Worm (Caenorhabditis elegans): Measurements from ENCODE around the gene mua-3.
A peak's percentile ranks its signal among the peaks of the same experiment; 100 is the strongest.

mua-3 gene

ce11 chrIII:10132495-10133450 lies 27.7 kb upstream of the mua-3 start (continued):
- peak; percentile 72 for TF ChIP-seq pha-4 (GFP tag; IDR thresholded peaks at IDR 0.05)
- TF ChIP-seq pha-4 (tag; optimal IDR thresholded peaks at IDR 0.05): no peak

ce11 chrIII:10134517-10134916 lies 26.0 kb upstream of the mua-3 start:
- TF ChIP-seq gei-8 (GFP tag; optimal IDR thresholded peaks at IDR 0.05): no peak
- TF ChIP-seq vab-7 (GFP tag; IDR thresholded peaks at IDR 0.05): no peak
- no peak for TF ChIP-seq ceh-44 (GFP tag; IDR thresholded peaks at IDR 0.05)
- TF ChIP-seq T20F7.1 (GFP tag; optimal IDR thresholded peaks at IDR 0.05): no peak
- TF ChIP-seq nhr-28 (tag; optimal IDR thresholded peaks at IDR 0.05): peak; percentile 9
- TF ChIP-seq lim-7 (GFP tag; IDR thresholded peaks at IDR 0.05): no peak
- TF ChIP-seq dve-1 (tag; optimal IDR thresholded peaks at IDR 0.05; ENCODE audit: insufficient read depth): peak; percentile 52
- TF ChIP-seq daf-19 (GFP tag; conservative IDR thresholded peaks at IDR 0.05): no peak
- no peak for TF ChIP-seq mxl-3 (GFP tag; optimal IDR thresholded peaks at IDR 0.05)
- TF ChIP-seq pqm-1 (tag; optimal IDR thresholded peaks at IDR 0.05): peak; percentile 43
- no peak for TF ChIP-seq F49E8.2 (tag; optimal IDR thresholded peaks at IDR 0.05; ENCODE audit: borderline replicate concordance)
- TF ChIP-seq tra-1 (GFP tag; IDR thresholded peaks at IDR 0.05): no peak
- peak in 1 of 2 experiments; percentile 3 for TF ChIP-seq unc-62 (GFP tag; optimal IDR thresholded peaks at IDR 0.05 in 1 of 2)
- TF ChIP-seq unc-62 (tag; optimal IDR thresholded peaks at IDR 0.05): no peak
- TF ChIP-seq nhr-6 (tag; optimal IDR thresholded peaks at IDR 0.05): peak; percentile 68
- TF ChIP-seq dpl-1 (GFP tag; optimal IDR thresholded peaks at IDR 0.05): no peak
- TF ChIP-seq lin-39 (tag; optimal IDR thresholded peaks at IDR 0.05): no peak
- no peak for TF ChIP-seq egl-43 (GFP tag; IDR thresholded peaks at IDR 0.05)
- TF ChIP-seq F44E2.7 (GFP tag; IDR thresholded peaks at IDR 0.05): no peak
- TF ChIP-seq hlh-11 (tag; optimal IDR thresholded peaks at IDR 0.05): peak; percentile 52
- no peak for TF ChIP-seq hmg-1.1 (GFP tag; IDR thresholded peaks at IDR 0.05)
- no peak for TF ChIP-seq lin-38 (GFP tag; IDR thresholded peaks at IDR 0.05)
- no peak for TF ChIP-seq lsy-2 (tag; optimal IDR thresholded peaks at IDR 0.05)
- TF ChIP-seq R02D3.7 (tag; optimal IDR thresholded peaks at IDR 0.05): no peak
- TF ChIP-seq D1046.2 (GFP tag; IDR thresholded peaks at IDR 0.05): no peak
- TF ChIP-seq zip-11 (GFP tag; IDR thresholded peaks at IDR 0.05): no peak
- TF ChIP-seq ZK546.5 (tag; optimal IDR thresholded peaks at IDR 0.05): no peak
- TF ChIP-seq snpc-4 (tag; optimal IDR thresholded peaks at IDR 0.05): no peak
- TF ChIP-seq ztf-7 (tag; optimal IDR thresholded peaks at IDR 0.05): no peak
- no peak for TF ChIP-seq daf-16 (GFP tag; optimal IDR thresholded peaks at IDR 0.05)
- TF ChIP-seq daf-16 (tag; optimal IDR thresholded peaks at IDR 0.05): peak; percentile 55

- no peak for TF ChIP-seq zip-2 (tag; optimal IDR thresholded peaks at IDR 0.05)
- TF ChIP-seq ctbp-1 (GFP tag; IDR thresholded peaks at IDR 0.05): no peak
- TF ChIP-seq mxl-3 (GFP tag; optimal IDR thresholded peaks at IDR 0.05): peak; percentile 9
- TF ChIP-seq gei-8 (GFP tag; optimal IDR thresholded peaks at IDR 0.05): no peak
- no peak for TF ChIP-seq daf-8 (GFP tag; IDR thresholded peaks at IDR 0.05)
- TF ChIP-seq aha-1 (tag): peak; percentile 89
- TF ChIP-seq egl-27 (tag; optimal IDR thresholded peaks at IDR 0.05): no peak
- no peak for TF ChIP-seq T26A8.4 (GFP tag; IDR thresholded peaks at IDR 0.05)
- no peak for TF ChIP-seq vab-7 (GFP tag; IDR thresholded peaks at IDR 0.05)
- TF ChIP-seq lsy-2 (tag; optimal IDR thresholded peaks at IDR 0.05): peak in 1 of 2 experiments; percentile 28
- no peak for TF ChIP-seq madf-9 (GFP tag; conservative IDR thresholded peaks at IDR 0.05)
- TF ChIP-seq zag-1 (tag; optimal IDR thresholded peaks at IDR 0.05): no peak
- no peak for TF ChIP-seq arid-1 (GFP tag; conservative IDR thresholded peaks at IDR 0.05)
- TF ChIP-seq dve-1 (tag; optimal IDR thresholded peaks at IDR 0.05; ENCODE audit: insufficient read depth): peak; percentile 6
- no peak for TF ChIP-seq Y75B8A.6 (GFP tag; IDR thresholded peaks at IDR 0.05)
- TF ChIP-seq hlh-30 (tag; optimal IDR thresholded peaks at IDR 0.05; ENCODE audit: insufficient read depth): peak; percentile 8
- TF ChIP-seq lin-39 (tag; optimal IDR thresholded peaks at IDR 0.05): no peak
- TF ChIP-seq zip-11 (GFP tag; IDR thresholded peaks at IDR 0.05): no peak
- TF ChIP-seq hif-1 (tag; optimal IDR thresholded peaks at IDR 0.05): peak in 1 of 2 experiments; percentile 27
- no peak for TF ChIP-seq F26F4.8 (GFP tag; conservative IDR thresholded peaks at IDR 0.05)
- peak in 1 of 2 experiments; percentile 39 for TF ChIP-seq unc-62 (GFP tag; optimal IDR thresholded peaks at IDR 0.05 in 1 of 2)
- no peak for TF ChIP-seq unc-62 (tag; optimal IDR thresholded peaks at IDR 0.05)
- no peak for TF ChIP-seq nhr-41 (GFP tag; IDR thresholded peaks at IDR 0.05)
- TF ChIP-seq lim-7 (GFP tag; IDR thresholded peaks at IDR 0.05): no peak
- TF ChIP-seq F49E8.2 (tag; optimal IDR thresholded peaks at IDR 0.05; ENCODE audit: borderline replicate concordance): no peak
These were observed 23.7 kb upstream of the mua-3 start, which contains the start of gene ZK1128.7 for ce11 chrIII:10136778-10137177. TSS of gene ZK1128.7 (plus strand) at chrIII:10137006.
